Fruit fly (Drosophila melanogaster): ENCODE results near the gene IM33.

DNA sequence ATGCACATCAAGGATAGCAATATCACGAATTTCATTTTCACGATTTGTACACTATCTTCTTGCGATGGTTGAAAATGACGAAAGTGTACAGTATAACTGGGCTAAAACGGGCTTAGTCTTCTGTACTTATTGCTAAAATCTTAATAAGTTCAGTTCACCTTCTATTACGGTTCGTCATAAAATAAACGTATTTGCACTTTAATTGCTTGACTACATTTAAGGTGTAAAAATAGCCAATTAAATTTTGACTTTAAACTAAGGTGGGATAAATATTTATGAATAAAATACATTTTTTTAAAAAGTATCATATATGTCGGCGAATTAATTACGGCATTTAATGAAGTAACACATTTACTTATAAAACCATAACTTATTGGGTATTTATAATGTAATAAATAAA lies 26.8 kb downstream of the IM33 start, which contains the start of gene Sfp24Bb:
- no peak for TF ChIP-seq gl (tag; optimal IDR thresholded peaks at IDR 0.05)
- no peak for TF ChIP-seq CG4496 (GFP tag; IDR thresholded peaks at IDR 0.05)
- TF ChIP-seq CG13204 (GFP tag; optimal IDR thresholded peaks at IDR 0.05), result no peak
- TF ChIP-seq Pif1A (GFP tag; optimal IDR thresholded peaks at IDR 0.05), result no peak
- TF ChIP-seq Pif1B (GFP tag; optimal IDR thresholded peaks at IDR 0.05), result no peak
- TF ChIP-seq EcR (GFP tag; optimal IDR thresholded peaks at IDR 0.05), result no peak
- no peak for TF ChIP-seq CG17806 (tag; optimal IDR thresholded peaks at IDR 0.05)
- TF ChIP-seq Ets98B (GFP tag; IDR thresholded peaks at IDR 0.05), result no peak
- TF ChIP-seq CG9948 (tag; optimal IDR thresholded peaks at IDR 0.05), result no peak
- TF ChIP-seq CG12605 (GFP tag; IDR thresholded peaks at IDR 0.05), result no peak
- no peak for TF ChIP-seq Snoo (tag; optimal IDR thresholded peaks at IDR 0.05)
- no peak for TF ChIP-seq D1 (tag; optimal IDR thresholded peaks at IDR 0.05)
- TF ChIP-seq CG8159 (tag; optimal IDR thresholded peaks at IDR 0.05), result no peak

All from whole organism, pupa.